Fruit fly (Drosophila melanogaster) whole organism, pupa: Measurements from ENCODE around the gene CG34436.

ENCODE experiments used
- CG10348 ChIP-seq: fragments of 200-800 bp; sonication (Bioruptor generic); IDR thresholded peaks from 2 replicates; pipeline ENCODE4 v1.3.6; 2022; ENCODE audit warnings: missing biosample characterization, missing genetic modification characterization
- CG12605 ChIP-seq: fragments of 200-800 bp; sonication (Bioruptor generic); IDR thresholded peaks from 2 replicates; pipeline ENCODE4 v1.3.6; 2022; ENCODE audit warnings: missing biosample characterization, missing genetic modification characterization
- CG13204 ChIP-seq: fragments of 200-800 bp; sonication (Bioruptor generic); optimal IDR thresholded peaks from 2 replicates; lab custom pipeline; 2018; ENCODE audit warnings: missing biosample characterization, mild to moderate bottlenecking, missing genetic modification characterization, moderate library complexity
- CG14655 ChIP-seq: fragments of 200-800 bp; sonication (Bioruptor generic); optimal IDR thresholded peaks from 3 replicates; lab custom pipeline; 2017; ENCODE audit warnings: mild to moderate bottlenecking, missing biosample characterization, missing genetic modification reagents, missing genetic modification characterization
- CG15710 ChIP-seq: fragments of 200-800 bp; sonication (Bioruptor generic); optimal IDR thresholded peaks from 2 replicates; lab custom pipeline; 2018; ENCODE audit warnings: missing biosample characterization, mild to moderate bottlenecking, missing genetic modification characterization, moderate library complexity
- CG17806 ChIP-seq: fragments of 200-800 bp; sonication (Bioruptor generic); optimal IDR thresholded peaks from 2 replicates; lab custom pipeline; 2018; ENCODE audit warnings: missing biosample characterization, mild to moderate bottlenecking, missing genetic modification characterization, moderate library complexity
- CG32121 ChIP-seq: fragments of 200-800 bp; sonication (Bioruptor generic); IDR thresholded peaks from 2 replicates; pipeline ENCODE4 v1.3.6; 2022; ENCODE audit warnings: missing biosample characterization, missing genetic modification characterization
- CG34367 ChIP-seq: fragments of 200-800 bp; sonication (Bioruptor generic); optimal IDR thresholded peaks from 2 replicates; lab custom pipeline; 2018; ENCODE audit warnings: missing biosample characterization, mild to moderate bottlenecking, missing genetic modification characterization
- CG4496 ChIP-seq: fragments of 200-800 bp; sonication (Bioruptor generic); IDR thresholded peaks from 3 replicates; pipeline ENCODE4 v1.3.6; 2022; ENCODE audit warnings: missing biosample characterization, missing genetic modification characterization
- CG8159 ChIP-seq: fragments of 200-800 bp; sonication (Bioruptor generic); optimal IDR thresholded peaks from 3 replicates; lab custom pipeline; 2018; ENCODE audit warnings: missing biosample characterization, mild to moderate bottlenecking, missing genetic modification characterization, moderate library complexity
- CG8301 ChIP-seq: fragments of 200-800 bp; sonication (Bioruptor generic); optimal IDR thresholded peaks from 2 replicates; lab custom pipeline; 2018; ENCODE audit warnings: missing biosample characterization, mild to moderate bottlenecking, missing genetic modification characterization
- CG9948 ChIP-seq: fragments of 200-800 bp; sonication (Bioruptor generic); optimal IDR thresholded peaks from 2 replicates; lab custom pipeline; 2018; ENCODE audit warnings: missing biosample characterization, mild to moderate bottlenecking, missing genetic modification characterization, moderate library complexity
- D1 ChIP-seq: fragments of 200-800 bp; sonication (Bioruptor generic); optimal IDR thresholded peaks from 2 replicates; lab custom pipeline; 2018; ENCODE audit warnings: missing biosample characterization, mild to moderate bottlenecking, missing genetic modification characterization, moderate library complexity
- EcR ChIP-seq: fragments of 200-800 bp; sonication (Bioruptor generic); optimal IDR thresholded peaks from 3 replicates; lab custom pipeline; 2019; ENCODE audit warnings: missing biosample characterization, missing genetic modification characterization, mild to moderate bottlenecking, moderate library complexity, missing genetic modification reagents
- Ets98B ChIP-seq: fragments of 200-800 bp; sonication (Bioruptor generic); IDR thresholded peaks from 2 replicates; pipeline ENCODE4 v1.3.6; 2022; ENCODE audit warnings: missing biosample characterization, missing genetic modification characterization
- Pif1A ChIP-seq: fragments of 200-800 bp; sonication (Bioruptor generic); optimal IDR thresholded peaks from 3 replicates; lab custom pipeline; 2016; ENCODE audit warnings: missing biosample characterization, missing genetic modification characterization
- Pif1B ChIP-seq: fragments of 200-800 bp; sonication (Bioruptor generic); optimal IDR thresholded peaks from 3 replicates; lab custom pipeline; 2016; ENCODE audit warnings: missing biosample characterization, missing genetic modification characterization
- Snoo ChIP-seq: fragments of 200-800 bp; sonication (Bioruptor generic); optimal IDR thresholded peaks from 3 replicates; lab custom pipeline; 2017; ENCODE audit warnings: missing biosample characterization, mild to moderate bottlenecking, missing genetic modification characterization, inconsistent platforms
- fd96Ca ChIP-seq: fragments of 200-800 bp; sonication (Bioruptor generic); IDR thresholded peaks from 3 replicates; pipeline ENCODE4 v1.3.6; 2022; ENCODE audit warnings: missing biosample characterization, missing genetic modification characterization
- gl ChIP-seq: fragments of 200-800 bp; sonication (Bioruptor generic); optimal IDR thresholded peaks from 2 replicates; lab custom pipeline; 2018; ENCODE audit warnings: missing biosample characterization, mild to moderate bottlenecking, missing genetic modification characterization
- rn ChIP-seq: fragments of 200-800 bp; sonication (Bioruptor generic); IDR thresholded peaks from 2 replicates; pipeline ENCODE4 v1.3.6; 2022; ENCODE audit warnings: missing biosample characterization, missing genetic modification characterization

Gene CG34436

dm6 chr3R:28291038-28291437 lies 8.7 kb downstream of the CG34436 start, which contains the start of gene Mst98Ca:
TSS of gene Mst98Ca (plus strand) at chr3R:28291338.
- no peak for TF ChIP-seq gl (tag; lab: Kevin White, UChicago)
- no peak for TF ChIP-seq CG14655 (GFP tag; lab: Kevin White, UChicago)
- no peak for TF ChIP-seq CG12605 (GFP tag; lab: Robert Waterston, UW)
- TF ChIP-seq CG9948: no peak
- no peak for TF ChIP-seq Pif1B
- no peak for TF ChIP-seq CG8159
- no peak for TF ChIP-seq CG8301 (tag; lab: Kevin White, UChicago)
- TF ChIP-seq CG15710 (tag; lab: Kevin White, UChicago): no peak
- TF ChIP-seq CG4496: no peak
- TF ChIP-seq CG34367 (tag; lab: Kevin White, UChicago): no peak
- no peak for TF ChIP-seq CG17806 (tag; lab: Kevin White, UChicago)
- TF ChIP-seq Snoo (tag; lab: Kevin White, UChicago): no peak
- no peak for TF ChIP-seq Ets98B (GFP tag; lab: Robert Waterston, UW)
- no peak for TF ChIP-seq EcR
- TF ChIP-seq CG10348: no peak
- no peak for TF ChIP-seq fd96Ca
- TF ChIP-seq CG32121 (GFP tag; lab: Robert Waterston, UW): no peak
- no peak for TF ChIP-seq rn (GFP tag; lab: Robert Waterston, UW)
- no peak for TF ChIP-seq CG13204 (GFP tag; lab: Kevin White, UChicago)
- TF ChIP-seq Pif1A (GFP tag; lab: Kevin White, UChicago): no peak

dm6 chr3R:28292498-28292897 lies 10.1 kb downstream of the CG34436 start, which contains the start of gene Mst98Cb:
TSS of gene Mst98Cb (plus strand) at chr3R:28292798.
- TF ChIP-seq rn (GFP tag; lab: Robert Waterston, UW) (no peak), CG13204 (GFP tag; lab: Kevin White, UChicago) (no peak)

- TF ChIP-seq CG8301 (tag; lab: Kevin White, UChicago) (no peak), rn (GFP tag; lab: Robert Waterston, UW) (no peak), gl (tag; lab: Kevin White, UChicago) (no peak), CG32121 (GFP tag; lab: Robert Waterston, UW) (no peak), Pif1B (no peak), CG14655 (GFP tag; lab: Kevin White, UChicago) (no peak), CG12605 (GFP tag; lab: Robert Waterston, UW) (no peak)
- TF ChIP-seq, all 21 proteins: peak for 0
Measured at dm6 chr3R:28293748-28294147, 11.4 kb downstream of the CG34436 start, which contains the start of gene UQCR-14L. TSS of gene UQCR-14L (plus strand) at chr3R:28294048.

dm6 chr3R:28297513-28297912 lies 15.1 kb downstream of the CG34436 start:
- TF ChIP-seq Snoo (tag; lab: Kevin White, UChicago) (no peak), rn (GFP tag; lab: Robert Waterston, UW) (no peak), CG8159 (peak; percentile 4), CG4496 (no peak)

- no peak for TF ChIP-seq EcR
- TF ChIP-seq CG34367 (tag; lab: Kevin White, UChicago): no peak
- TF ChIP-seq CG4496: no peak
- TF ChIP-seq CG13204 (GFP tag; lab: Kevin White, UChicago): no peak
- no peak for TF ChIP-seq gl (tag; lab: Kevin White, UChicago)
- no peak for TF ChIP-seq CG17806 (tag; lab: Kevin White, UChicago)
- TF ChIP-seq D1 (tag; lab: Kevin White, UChicago): no peak
- TF ChIP-seq Ets98B (GFP tag; lab: Robert Waterston, UW): no peak
- no peak for TF ChIP-seq Pif1A (GFP tag; lab: Kevin White, UChicago)
- TF ChIP-seq, all 21 proteins: peak for 0
Measured at dm6 chr3R:28304505-28304904, 22.1 kb downstream of the CG34436 start, which contains the start of gene CG12516. TSS of gene CG12516 (minus strand) at chr3R:28304605.

- TF ChIP-seq CG4496 (0 out of 3 replicates have a peak, but pooled peaks have one; percentile 20), CG9948 (no peak), Pif1A (GFP tag; lab: Kevin White, UChicago) (no peak)
Measured at dm6 chr3R:28305959-28306358, 23.6 kb downstream of the CG34436 start.

dm6 chr3R:28307926-28308746 lies 25.8 kb downstream of the CG34436 start:
- TF ChIP-seq D1 (tag; lab: Kevin White, UChicago): no peak
- TF ChIP-seq CG8159: peak; percentile 7
- TF ChIP-seq CG32121 (GFP tag; lab: Robert Waterston, UW): 0 out of 2 replicates have a peak, but pooled peaks have one; percentile 31
- peak; percentile 17 for TF ChIP-seq Pif1A (GFP tag; lab: Kevin White, UChicago)
- TF ChIP-seq Snoo (tag; lab: Kevin White, UChicago): no peak
- no peak for TF ChIP-seq CG34367 (tag; lab: Kevin White, UChicago)
- TF ChIP-seq Pif1B: no peak
- peak; percentile 45 for TF ChIP-seq CG14655 (GFP tag; lab: Kevin White, UChicago)
- TF ChIP-seq CG12605 (GFP tag; lab: Robert Waterston, UW): no peak
- no peak for TF ChIP-seq CG13204 (GFP tag; lab: Kevin White, UChicago)
- 0 out of 2 replicates have a peak, but pooled peaks have one; percentile 28 for TF ChIP-seq Ets98B (GFP tag; lab: Robert Waterston, UW)
- TF ChIP-seq CG8301 (tag; lab: Kevin White, UChicago): peak; percentile 35
- TF ChIP-seq gl (tag; lab: Kevin White, UChicago): no peak
- TF ChIP-seq CG9948: no peak
- TF ChIP-seq fd96Ca: 0 out of 3 replicates have a peak, but pooled peaks have one; percentile 44
- TF ChIP-seq CG17806 (tag; lab: Kevin White, UChicago): peak; percentile 0
- TF ChIP-seq CG15710 (tag; lab: Kevin White, UChicago): no peak
- TF ChIP-seq CG10348: no peak
- no peak for TF ChIP-seq EcR
